Worm (Caenorhabditis elegans): ENCODE results near the gene nft-1.
"Not testable (repeated sequence)": the region's sequence is repeated elsewhere in the genome, so short reads cannot be mapped to it uniquely, and the experiment has no call there.

ce11 chrIII:11883694-11884093, 40.0 kb upstream of the nft-1 start, which contains the start of gene fbxb-22:
- not testable (repeated sequence) for TF ChIP-seq nhr-11 (tag; optimal IDR thresholded peaks at IDR 0.05); ZK546.5 (tag; optimal IDR thresholded peaks at IDR 0.05); ztf-1 (GFP tag; conservative IDR thresholded peaks at IDR 0.05); ceh-82 (tag; optimal IDR thresholded peaks at IDR 0.05); peb-1 (tag; optimal IDR thresholded peaks at IDR 0.05); unc-62 (GFP tag; optimal IDR thresholded peaks at IDR 0.05); snpc-4 (tag; optimal IDR thresholded peaks at IDR 0.05); lin-11 (tag; optimal IDR thresholded peaks at IDR 0.05); lin-13 (GFP tag; optimal IDR thresholded peaks at IDR 0.05); alr-1 (tag; optimal IDR thresholded peaks at IDR 0.05); ztf-4 (tag; optimal IDR thresholded peaks at IDR 0.05); skn-1 (tag; optimal IDR thresholded peaks at IDR 0.05)
